Fruit fly (Drosophila melanogaster) S2 (cell line): Measurements from ENCODE around the gene CG4293.

Source experiments
- CG8478 ChIP-seq: fragments of >200 bp; optimal IDR thresholded peaks from 2 replicates; lab custom pipeline; 2018
- CTCF ChIP-seq, 2 experiments: fragments of >200 bp; optimal IDR thresholded peaks; 2 replicates each; lab custom pipeline; 2018

DNA sequence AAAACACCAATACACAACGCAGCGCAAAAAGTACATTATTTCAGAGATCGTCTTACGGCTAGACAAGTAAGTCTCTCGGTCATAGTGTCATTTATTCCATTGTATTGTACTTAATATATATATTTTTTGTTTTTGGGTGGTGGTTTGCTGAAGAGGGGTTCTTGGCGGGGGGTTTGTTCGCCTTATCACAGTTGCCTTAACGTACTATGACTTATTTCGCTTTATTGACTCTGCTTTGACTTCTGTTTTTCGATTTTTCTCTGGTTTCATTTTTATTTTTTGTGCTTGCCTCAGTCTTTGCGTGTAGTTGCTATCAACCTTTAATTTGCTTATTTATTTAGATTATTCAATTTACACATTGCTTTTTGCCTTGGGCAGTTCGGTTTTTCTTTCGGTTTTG lies 19.6 kb downstream of the CG4293 start:
- TF ChIP-seq CTCF (optimal IDR thresholded peaks at IDR 0.05; lab: Kevin White, UChicago) (no peak), CG8478 (lab: Kevin White, UChicago) (no peak)
